Fruit fly (Drosophila melanogaster): Measurements from ENCODE around the gene CG31800.

dm6 chr2L:19045111-19045560 is 10.8 kb upstream of the CG31800 start, which contains the start of the genes Ttc19 and Acn:
- TF ChIP-seq Hr83 (GFP tag; optimal IDR thresholded peaks at IDR 0.05; ENCODE audit: poor library complexity, severe bottlenecking) (peak; percentile 66), N (GFP tag; optimal IDR thresholded peaks at IDR 0.05) (no peak), ey (GFP tag; optimal IDR thresholded peaks at IDR 0.05) (peak; percentile 89), CG9705 (GFP tag; optimal IDR thresholded peaks at IDR 0.05) (peak; percentile 83), sage (GFP tag; optimal IDR thresholded peaks at IDR 0.05) (no peak), Dfd (GFP tag; optimal IDR thresholded peaks at IDR 0.05) (no peak), pan (optimal IDR thresholded peaks at IDR 0.05) (no peak), psq (GFP tag; optimal IDR thresholded peaks at IDR 0.05) (peak; percentile 78), Mio (GFP tag; optimal IDR thresholded peaks at IDR 0.05) (peak; percentile 17), Hr78 (GFP tag; optimal IDR thresholded peaks at IDR 0.05) (no peak)

All from whole organism, wandering third instar larva.